Fruit fly (Drosophila melanogaster): ENCODE measurements around the gene mei-217.

mei-217 gene

DNA sequence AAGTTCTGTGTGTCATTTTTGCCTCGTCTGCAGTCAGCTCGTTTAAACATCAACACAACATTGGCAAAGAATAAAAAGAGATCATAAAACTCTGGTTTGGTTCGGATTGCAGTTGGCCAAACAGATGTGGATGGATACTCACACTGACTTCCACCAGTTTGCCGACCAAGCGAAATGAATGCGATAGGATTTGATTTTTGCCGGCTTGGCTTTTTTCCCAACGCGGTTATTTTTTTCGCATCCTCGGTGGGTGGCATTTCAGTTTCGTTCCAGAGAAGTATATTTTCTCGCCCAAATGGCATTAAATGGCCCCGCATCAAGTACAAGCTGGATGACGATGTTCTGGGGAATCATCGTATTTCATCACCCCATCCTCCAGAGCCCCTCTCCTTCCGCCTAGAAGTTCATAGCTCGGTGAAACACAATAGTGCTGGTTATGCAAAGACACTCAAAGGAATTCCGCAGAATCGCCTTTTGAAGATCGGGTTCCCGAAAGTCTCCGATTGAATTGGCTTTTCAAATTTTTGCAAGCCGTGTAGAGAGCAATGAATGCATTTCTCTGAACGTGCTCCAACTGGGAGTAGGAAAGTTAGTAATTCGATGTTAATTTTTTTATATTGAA is 32.1 kb downstream of the mei-217 start:
- TF ChIP-seq usp (GFP tag; optimal IDR thresholded peaks at IDR 0.05) (no peak), CG8478 (optimal IDR thresholded peaks at IDR 0.05) (no peak), Dll (optimal IDR thresholded peaks at IDR 0.05) (no peak), psq (optimal IDR thresholded peaks at IDR 0.05) (no peak), pan (optimal IDR thresholded peaks at IDR 0.05) (no peak), EcR (GFP tag; optimal IDR thresholded peaks at IDR 0.05) (no peak)

DNA sequence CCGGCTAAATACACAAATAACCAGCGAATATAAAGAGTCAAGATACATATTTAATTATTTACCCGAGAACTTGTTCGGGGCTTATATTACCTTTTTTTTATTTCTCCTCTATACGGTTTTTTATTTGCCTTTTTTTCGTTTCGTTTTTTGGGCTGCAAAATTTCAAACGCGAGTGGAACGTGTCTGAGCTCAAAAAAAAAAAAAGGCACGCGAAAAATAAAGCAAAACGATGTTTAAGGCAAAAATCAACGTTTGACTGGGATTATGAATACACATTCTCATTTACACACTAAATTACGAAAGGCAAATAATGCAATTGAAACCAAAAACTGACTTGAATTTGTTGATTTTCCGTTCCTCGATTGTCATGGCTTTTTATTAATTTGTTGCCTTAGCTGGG is 33.1 kb downstream of the mei-217 start:
- TF ChIP-seq psq (optimal IDR thresholded peaks at IDR 0.05) (no peak), usp (GFP tag; optimal IDR thresholded peaks at IDR 0.05) (no peak), EcR (GFP tag; optimal IDR thresholded peaks at IDR 0.05) (no peak), pan (optimal IDR thresholded peaks at IDR 0.05) (no peak), CG8478 (optimal IDR thresholded peaks at IDR 0.05) (no peak), Dll (optimal IDR thresholded peaks at IDR 0.05) (no peak)

DNA sequence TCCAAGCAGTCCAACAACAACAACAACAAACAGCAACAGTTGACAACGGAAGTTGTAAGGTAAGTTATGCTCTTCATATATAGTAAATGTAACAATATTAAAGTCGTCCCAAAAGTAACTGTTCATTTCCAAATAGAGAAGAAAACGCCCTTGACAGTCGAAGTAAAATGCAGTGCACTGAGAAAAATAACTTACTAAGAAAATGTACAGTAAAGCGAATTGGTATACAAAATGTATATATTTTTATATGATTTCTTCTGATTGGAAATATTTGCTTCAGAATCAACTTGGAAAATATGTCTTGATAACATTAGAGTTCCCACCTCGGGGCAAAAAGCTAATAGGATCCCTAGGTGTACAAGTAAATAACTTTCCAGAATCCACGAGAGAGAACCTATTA is 34.8 kb downstream of the mei-217 start:
- no peak for TF ChIP-seq usp (GFP tag; optimal IDR thresholded peaks at IDR 0.05)
- TF ChIP-seq psq (optimal IDR thresholded peaks at IDR 0.05) = no peak
- TF ChIP-seq CG8478 (optimal IDR thresholded peaks at IDR 0.05) = no peak
- TF ChIP-seq pan (optimal IDR thresholded peaks at IDR 0.05) = no peak
- TF ChIP-seq Dll (optimal IDR thresholded peaks at IDR 0.05) = no peak
- TF ChIP-seq EcR (GFP tag; optimal IDR thresholded peaks at IDR 0.05) = no peak

DNA sequence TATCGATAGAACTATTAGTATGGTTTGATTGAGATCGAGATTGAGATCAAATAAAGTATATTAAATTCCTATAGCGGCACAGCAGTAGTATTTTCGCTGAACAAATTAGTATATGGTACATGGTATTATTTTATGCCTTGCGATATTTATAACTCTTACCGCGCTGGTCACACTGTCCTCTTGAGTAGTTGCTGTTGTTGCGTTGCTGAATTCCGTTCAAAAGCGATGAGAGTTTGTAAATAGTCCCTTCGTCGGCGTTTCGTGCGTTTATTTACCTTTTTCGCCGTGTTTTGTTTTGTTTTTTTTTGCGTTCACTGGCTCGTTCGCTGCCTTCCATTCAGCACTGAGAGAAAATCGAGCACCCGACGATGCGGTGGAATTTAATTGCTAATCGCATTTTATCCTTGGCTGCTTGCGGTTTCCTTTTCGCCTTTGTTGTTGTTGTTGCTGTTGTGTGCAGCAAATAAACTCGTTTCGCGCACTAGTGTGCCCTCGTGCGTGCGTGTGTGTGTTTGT is 35.3 kb downstream of the mei-217 start, which contains the start of gene CG5004:
TSS of gene CG5004 (plus strand) at position 182 of the 516 bp plus-strand sequence.
- TF ChIP-seq psq (optimal IDR thresholded peaks at IDR 0.05) (no peak), usp (GFP tag; optimal IDR thresholded peaks at IDR 0.05) (no peak), Dll (optimal IDR thresholded peaks at IDR 0.05) (no peak), CG8478 (optimal IDR thresholded peaks at IDR 0.05) (no peak)

DNA sequence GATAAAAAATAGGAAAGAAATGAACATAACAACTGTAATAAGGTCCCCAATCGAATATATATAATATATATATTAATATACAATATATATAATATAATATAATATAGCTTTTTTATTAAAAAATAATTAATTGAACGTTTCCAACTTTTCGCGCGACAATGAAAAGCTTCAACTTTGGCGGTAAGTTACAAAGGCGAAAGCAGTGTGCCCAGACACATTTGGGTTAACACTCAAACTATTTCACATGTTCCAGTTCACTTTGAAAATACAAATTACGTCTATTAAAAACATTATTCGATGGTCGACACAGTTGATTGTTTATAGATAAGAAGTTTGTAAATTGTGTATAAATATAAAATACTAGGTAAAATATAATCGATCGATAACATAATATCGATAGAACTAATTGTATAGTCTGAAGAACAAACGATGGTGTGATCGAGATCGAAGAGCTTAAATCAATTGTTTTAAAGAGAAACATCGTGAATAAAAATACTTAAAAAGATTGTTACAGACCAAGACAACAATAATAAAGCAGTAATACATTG is 36.6 kb downstream of the mei-217 start:
- TF ChIP-seq pan (optimal IDR thresholded peaks at IDR 0.05) (no peak), psq (optimal IDR thresholded peaks at IDR 0.05) (no peak), Dll (optimal IDR thresholded peaks at IDR 0.05) (no peak), usp (GFP tag; optimal IDR thresholded peaks at IDR 0.05) (no peak), EcR (GFP tag; optimal IDR thresholded peaks at IDR 0.05) (no peak), CG8478 (optimal IDR thresholded peaks at IDR 0.05) (no peak)

DNA sequence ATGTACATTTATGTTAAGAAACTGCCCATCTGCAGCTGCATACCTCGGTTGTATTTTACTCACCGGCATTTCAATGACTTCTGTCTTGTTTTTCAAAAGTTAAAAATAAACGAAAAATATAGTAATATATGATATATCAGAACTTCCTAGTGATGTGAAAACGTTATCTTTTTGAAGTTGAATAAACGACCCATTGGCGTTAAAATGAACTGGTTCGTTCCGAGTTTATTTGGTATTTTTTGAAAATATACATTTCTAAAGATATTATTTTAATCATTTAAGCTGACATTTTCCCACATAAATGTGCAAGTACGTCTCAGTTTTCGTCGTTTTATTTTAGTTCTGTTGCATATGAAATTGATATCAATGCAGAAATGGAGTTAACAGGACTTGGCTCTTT is 37.1 kb downstream of the mei-217 start, which contains the start of gene Arpc3B:
TSS of gene Arpc3B (minus strand) at position 146 of the 400 bp plus-strand sequence.
- TF ChIP-seq Dll (optimal IDR thresholded peaks at IDR 0.05) (no peak), CG8478 (optimal IDR thresholded peaks at IDR 0.05) (no peak), usp (GFP tag; optimal IDR thresholded peaks at IDR 0.05) (no peak), EcR (GFP tag; optimal IDR thresholded peaks at IDR 0.05) (no peak), pan (optimal IDR thresholded peaks at IDR 0.05) (no peak), psq (optimal IDR thresholded peaks at IDR 0.05) (no peak)

DNA sequence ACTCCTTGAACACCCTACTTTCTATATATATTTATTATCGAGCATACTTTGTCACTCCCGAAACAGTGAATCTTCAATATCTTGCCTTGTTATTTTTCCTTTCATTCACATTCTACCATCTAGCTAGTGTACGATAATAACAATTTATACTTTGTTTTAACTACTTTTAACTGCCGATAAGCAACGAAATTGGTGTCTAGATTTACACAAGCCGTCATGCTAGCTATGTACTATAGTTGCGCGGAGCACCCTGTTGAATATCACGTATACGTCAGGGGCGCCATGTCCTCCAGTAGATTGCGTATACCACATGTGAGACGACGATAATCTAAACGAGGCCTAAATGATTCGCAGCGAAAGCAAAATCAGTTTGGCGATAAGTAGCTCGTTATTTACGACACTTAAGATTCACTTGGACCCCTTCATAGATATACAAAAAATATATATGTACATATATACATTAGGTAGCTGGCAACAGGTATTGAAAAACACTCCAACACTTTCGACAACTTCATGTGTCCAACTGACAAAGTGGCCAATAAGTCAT is 48.8 kb downstream of the mei-217 start:
- TF ChIP-seq CG8478 (optimal IDR thresholded peaks at IDR 0.05) (no peak), Dll (optimal IDR thresholded peaks at IDR 0.05) (no peak), EcR (GFP tag; optimal IDR thresholded peaks at IDR 0.05) (no peak), psq (optimal IDR thresholded peaks at IDR 0.05) (no peak)

DNA sequence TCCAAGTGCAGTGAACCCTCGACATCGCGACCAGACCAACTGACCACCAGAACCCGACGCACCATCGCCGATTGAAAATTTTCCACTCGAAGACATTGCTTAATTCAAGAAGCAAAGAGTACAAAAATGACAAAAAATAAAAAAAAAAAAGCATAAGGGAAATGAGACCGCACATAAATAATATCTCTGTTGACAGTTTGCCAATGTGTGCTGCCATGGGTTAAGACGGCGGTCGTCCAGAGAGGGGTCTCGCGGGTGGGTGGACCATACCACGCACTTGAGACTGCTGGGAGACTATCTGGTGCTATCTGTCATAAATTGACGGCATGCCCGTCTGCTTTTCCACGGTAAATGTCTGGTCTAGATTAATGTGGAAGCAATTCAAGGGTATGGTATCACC is 49.4 kb downstream of the mei-217 start:
- no peak for TF ChIP-seq pan (optimal IDR thresholded peaks at IDR 0.05)
- TF ChIP-seq EcR (GFP tag; optimal IDR thresholded peaks at IDR 0.05) = no peak
- no peak for TF ChIP-seq psq (optimal IDR thresholded peaks at IDR 0.05)
- no peak for TF ChIP-seq usp (GFP tag; optimal IDR thresholded peaks at IDR 0.05)
- TF ChIP-seq Dll (optimal IDR thresholded peaks at IDR 0.05) = no peak
- TF ChIP-seq CG8478 (optimal IDR thresholded peaks at IDR 0.05) = no peak

DNA sequence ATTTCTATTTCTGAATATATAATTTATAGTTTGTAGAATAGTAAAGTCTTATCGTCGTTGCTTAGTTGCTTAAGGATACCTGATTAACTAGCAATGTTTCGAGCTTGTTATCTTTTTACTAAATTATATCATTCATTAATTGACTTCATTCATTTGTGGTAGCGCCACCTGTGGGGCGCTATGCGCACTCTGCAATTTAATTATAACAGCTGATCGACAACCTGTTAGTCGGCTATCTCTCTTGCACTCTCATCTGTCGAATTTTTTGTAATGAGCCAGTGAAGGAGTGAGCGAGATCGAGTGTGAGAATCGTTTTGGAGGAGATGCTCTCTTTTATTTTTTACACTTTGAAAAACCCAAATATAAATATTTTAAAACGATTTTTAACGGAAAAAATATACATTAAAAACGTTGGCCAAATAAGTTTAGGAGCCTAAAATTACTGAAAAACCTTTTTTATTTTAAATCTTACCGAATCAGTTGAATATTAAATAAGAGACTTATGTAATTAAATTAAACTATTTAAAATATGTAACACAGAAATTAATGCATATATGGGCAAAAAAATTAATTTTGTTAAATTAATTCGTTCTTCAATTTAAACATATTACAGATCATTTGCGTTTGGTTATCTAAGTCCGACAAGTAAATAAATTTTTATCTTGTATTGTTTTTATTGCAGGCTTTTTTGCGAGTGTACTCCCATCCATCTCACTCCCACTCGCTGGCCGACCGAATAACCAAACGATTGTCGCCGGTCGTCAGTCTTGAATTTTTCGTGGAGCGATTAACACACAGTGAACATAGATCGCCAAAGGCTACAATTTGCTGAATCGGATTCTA is 51.5 kb downstream of the mei-217 start, which contains the start of the genes CG16700 and CG4991:
TSS of gene CG16700 (plus strand) at position 793 of the 843 bp plus-strand sequence.
TSS of gene CG4991 (plus strand) at position 793 of the 843 bp plus-strand sequence.
- no peak for TF ChIP-seq pan (optimal IDR thresholded peaks at IDR 0.05)
- TF ChIP-seq usp (GFP tag; optimal IDR thresholded peaks at IDR 0.05) = no peak
- no peak for TF ChIP-seq EcR (GFP tag; optimal IDR thresholded peaks at IDR 0.05)
- no peak for TF ChIP-seq psq (optimal IDR thresholded peaks at IDR 0.05)
- no peak for TF ChIP-seq Dll (optimal IDR thresholded peaks at IDR 0.05)
- no peak for TF ChIP-seq CG8478 (optimal IDR thresholded peaks at IDR 0.05)

dm6 chrX:17090585-17090984 is 52.2 kb downstream of the mei-217 start:
- no peak for TF ChIP-seq Dll (optimal IDR thresholded peaks at IDR 0.05)
- no peak for TF ChIP-seq usp (GFP tag; optimal IDR thresholded peaks at IDR 0.05)
- no peak for TF ChIP-seq CG8478 (optimal IDR thresholded peaks at IDR 0.05)
- TF ChIP-seq pan (optimal IDR thresholded peaks at IDR 0.05) = no peak
- TF ChIP-seq psq (optimal IDR thresholded peaks at IDR 0.05) = no peak
- no peak for TF ChIP-seq EcR (GFP tag; optimal IDR thresholded peaks at IDR 0.05)

DNA sequence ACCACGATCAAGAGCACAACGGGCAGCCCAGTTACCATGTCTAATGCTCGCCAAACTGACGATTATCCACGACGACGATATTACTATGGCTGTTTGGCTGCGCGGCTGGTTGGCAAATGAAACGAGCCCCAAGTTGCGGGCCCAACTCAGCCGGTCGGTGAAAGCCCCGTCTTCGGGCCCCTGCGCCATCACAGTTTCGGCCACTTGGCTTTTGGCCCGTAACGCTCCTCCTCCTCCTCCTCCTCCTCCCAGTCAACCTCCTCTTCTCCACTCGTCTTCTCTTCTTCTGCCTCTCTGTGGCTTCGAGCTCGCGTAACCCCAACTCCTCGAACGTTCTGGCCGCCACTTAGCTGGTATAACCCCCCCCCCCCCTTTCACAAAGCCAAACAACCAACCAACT is 55.2 kb downstream of the mei-217 start, which contains the start of gene CG8945:
TSS of gene CG8945 (minus strand) at position 101 of the 400 bp plus-strand sequence.
- no peak for TF ChIP-seq usp (GFP tag; optimal IDR thresholded peaks at IDR 0.05)
- no peak for TF ChIP-seq psq (optimal IDR thresholded peaks at IDR 0.05)
- no peak for TF ChIP-seq EcR (GFP tag; optimal IDR thresholded peaks at IDR 0.05)
- TF ChIP-seq Dll (optimal IDR thresholded peaks at IDR 0.05) = no peak
- TF ChIP-seq pan (optimal IDR thresholded peaks at IDR 0.05) = no peak
- TF ChIP-seq CG8478 (optimal IDR thresholded peaks at IDR 0.05) = no peak

Measured in whole organism.